Fruit fly (Drosophila melanogaster): ENCODE results near the gene MSAmiP.

DNA sequence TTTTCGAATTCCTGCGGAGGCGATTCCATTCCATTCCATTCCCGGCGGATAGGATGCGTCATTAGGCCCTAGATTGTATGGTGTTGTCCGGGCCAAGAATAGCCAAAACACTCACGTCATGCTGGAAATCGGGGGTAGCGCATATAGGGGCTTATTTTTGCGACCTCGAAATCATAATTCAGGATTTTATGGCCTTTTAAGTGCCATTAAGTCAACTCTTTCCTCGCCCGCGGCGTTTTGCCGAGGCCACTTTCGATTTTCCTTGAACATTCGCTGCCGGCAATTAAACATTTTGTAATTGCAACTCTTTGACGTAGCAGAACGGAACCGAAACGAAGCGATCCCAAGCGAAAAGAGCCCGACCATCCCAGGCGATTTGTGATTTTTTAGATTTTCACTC lies 36.4 kb downstream of the MSAmiP start:
- no peak for TF ChIP-seq CG7045 (GFP tag; optimal IDR thresholded peaks at IDR 0.05)
- TF ChIP-seq cnc (optimal IDR thresholded peaks at IDR 0.05) = no peak
- TF ChIP-seq Mnt (GFP tag; optimal IDR thresholded peaks at IDR 0.05) = no peak
- TF ChIP-seq CG14711 (tag; optimal IDR thresholded peaks at IDR 0.05) = no peak
- TF ChIP-seq CG33017 (tag; optimal IDR thresholded peaks at IDR 0.05) = no peak

All from whole organism, adult.